Worm (Caenorhabditis elegans) whole organism, L2 larva: ENCODE data around the gene F07F6.7.

Experiments
- C34F6.9 ChIP-seq: fragments of 150-350 bp; optimal IDR thresholded peaks from 2 replicates; lab custom pipeline; 2014; ENCODE audit warnings: missing biosample characterization, missing genetic modification characterization
- F13H6.1 ChIP-seq: sonication (generic microtip); optimal IDR thresholded peaks from 2 replicates; lab custom pipeline; 2016; ENCODE audit warnings: missing genetic modification characterization, missing compliant biosample characterization
- R02D3.7 ChIP-seq: fragments of 150-350 bp; optimal IDR thresholded peaks from 2 replicates; lab custom pipeline; 2014; ENCODE audit warnings: missing biosample characterization, missing genetic modification characterization
- Y55F3AM.14 ChIP-seq: fragments of 200-800 bp; sonication (Bioruptor generic); optimal IDR thresholded peaks from 2 replicates; lab custom pipeline; 2018; ENCODE audit warnings: mild to moderate bottlenecking, missing genetic modification characterization, missing compliant biosample characterization
- ZK546.5 ChIP-seq: sonication (generic microtip); optimal IDR thresholded peaks from 2 replicates; lab custom pipeline; 2017; ENCODE audit warnings: missing biosample characterization, missing genetic modification characterization
- alr-1 ChIP-seq: fragments of 150-350 bp; optimal IDR thresholded peaks from 2 replicates; lab custom pipeline; 2014; ENCODE audit warnings: missing biosample characterization, missing genetic modification characterization
- aly-2 ChIP-seq: fragments of 150-350 bp; optimal IDR thresholded peaks from 2 replicates; lab custom pipeline; 2014; ENCODE audit warnings: missing biosample characterization, missing genetic modification characterization
- ama-1 ChIP-seq: fragments of 150-350 bp; optimal IDR thresholded peaks from 2 replicates; lab custom pipeline; 2018; ENCODE audit warnings: inconsistent platforms
- blmp-1 ChIP-seq: sonication (generic microtip); optimal IDR thresholded peaks from 2 replicates; lab custom pipeline; 2017; ENCODE audit warnings: missing genetic modification characterization, mild to moderate bottlenecking, missing compliant biosample characterization, antibody characterized with exemption, moderate library complexity; ENCODE audit not compliant: insufficient read depth
- ceh-16 ChIP-seq: fragments of 150-350 bp; optimal IDR thresholded peaks from 2 replicates; lab custom pipeline; 2014; ENCODE audit warnings: missing biosample characterization, missing genetic modification characterization
- ceh-82 ChIP-seq: fragments of 150-350 bp; optimal IDR thresholded peaks from 2 replicates; lab custom pipeline; 2014; ENCODE audit warnings: missing biosample characterization, missing genetic modification characterization
- crh-2 ChIP-seq: sonication (generic microtip); optimal IDR thresholded peaks from 2 replicates; lab custom pipeline; 2017; ENCODE audit warnings: missing biosample characterization, missing genetic modification characterization
- dmd-4 ChIP-seq: sonication (generic microtip); optimal IDR thresholded peaks from 2 replicates; lab custom pipeline; 2017; ENCODE audit warnings: missing biosample characterization, missing genetic modification characterization
- egl-27 ChIP-seq: sonication (generic microtip); optimal IDR thresholded peaks from 3 replicates; lab custom pipeline; 2017; ENCODE audit warnings: missing biosample characterization, missing genetic modification reagents, missing genetic modification characterization
- elt-1 ChIP-seq: fragments of 150-350 bp; optimal IDR thresholded peaks from 2 replicates; lab custom pipeline; 2014; ENCODE audit warnings: missing biosample characterization, missing genetic modification characterization
- elt-3 ChIP-seq: sonication (generic microtip); optimal IDR thresholded peaks from 2 replicates; lab custom pipeline; 2017; ENCODE audit warnings: missing biosample characterization, missing genetic modification characterization
- fos-1 ChIP-seq: fragments of 150-350 bp; optimal IDR thresholded peaks from 2 replicates; lab custom pipeline; 2014; ENCODE audit warnings: missing biosample characterization, missing genetic modification characterization
- gmeb-1 ChIP-seq: fragments of 150-350 bp; optimal IDR thresholded peaks from 2 replicates; lab custom pipeline; 2014; ENCODE audit warnings: missing biosample characterization, missing genetic modification characterization
- lin-11 ChIP-seq: fragments of 150-350 bp; sonication (generic microtip); optimal IDR thresholded peaks from 2 replicates; lab custom pipeline; 2014; ENCODE audit warnings: missing biosample characterization, missing genetic modification characterization, inconsistent platforms, mixed read lengths
- lin-13 ChIP-seq: fragments of 150-350 bp; optimal IDR thresholded peaks from 2 replicates; lab custom pipeline; 2014; ENCODE audit warnings: missing biosample characterization, missing genetic modification reagents, missing genetic modification characterization
- lin-39 ChIP-seq: fragments of 150-350 bp; optimal IDR thresholded peaks from 2 replicates; lab custom pipeline; 2014; ENCODE audit warnings: missing biosample characterization, missing genetic modification reagents, missing genetic modification characterization
- lsy-2 ChIP-seq, 2 experiments: fragments of 150-350 bp in 1 of 2; sonication (generic microtip) in 1 of 2; optimal IDR thresholded peaks; 2 replicates each; lab custom pipeline; 2014 to 2017; ENCODE audit warnings: missing biosample characterization in 2 of 2, missing genetic modification characterization in 2 of 2
- mab-5 ChIP-seq: fragments of 150-350 bp; optimal IDR thresholded peaks from 2 replicates; lab custom pipeline; 2014; ENCODE audit warnings: missing biosample characterization, missing genetic modification characterization
- mbf-1 ChIP-seq: sonication (generic microtip); optimal IDR thresholded peaks from 2 replicates; lab custom pipeline; 2017; ENCODE audit warnings: missing biosample characterization, missing genetic modification characterization
- mdl-1 ChIP-seq, 2 experiments: fragments of 150-350 bp in 1 of 2; sonication (generic microtip) in 1 of 2; optimal IDR thresholded peaks; 2 replicates each; lab custom pipeline; 2017; ENCODE audit warnings: missing biosample characterization in 2 of 2, missing genetic modification characterization in 2 of 2
- nhr-10 ChIP-seq: sonication (generic microtip); optimal IDR thresholded peaks from 2 replicates; lab custom pipeline; 2017; ENCODE audit warnings: missing biosample characterization, missing genetic modification characterization
- nhr-11 ChIP-seq: fragments of 150-350 bp; optimal IDR thresholded peaks from 2 replicates; lab custom pipeline; 2014; ENCODE audit warnings: missing biosample characterization, missing genetic modification characterization
- nhr-12 ChIP-seq: fragments of 150-350 bp; optimal IDR thresholded peaks from 2 replicates; lab custom pipeline; 2014; ENCODE audit warnings: missing biosample characterization, missing genetic modification characterization
- nhr-129 ChIP-seq: fragments of 150-350 bp; optimal IDR thresholded peaks from 2 replicates; lab custom pipeline; 2014; ENCODE audit warnings: missing biosample characterization, missing genetic modification characterization
- nhr-21 ChIP-seq: fragments of 150-350 bp; optimal IDR thresholded peaks from 2 replicates; lab custom pipeline; 2014; ENCODE audit warnings: missing biosample characterization, missing genetic modification characterization
- nhr-23 ChIP-seq: fragments of 150-350 bp; optimal IDR thresholded peaks from 2 replicates; lab custom pipeline; 2014; ENCODE audit warnings: missing biosample characterization, missing genetic modification reagents, missing genetic modification characterization
- nhr-237 ChIP-seq: fragments of 150-350 bp; optimal IDR thresholded peaks from 2 replicates; lab custom pipeline; 2014; ENCODE audit warnings: missing biosample characterization, missing genetic modification characterization
- nhr-25 ChIP-seq: fragments of 150-350 bp; sonication (generic microtip); optimal IDR thresholded peaks from 3 replicates; lab custom pipeline; 2014; ENCODE audit warnings: missing biosample characterization, missing genetic modification characterization
- nhr-6 ChIP-seq: fragments of 150-350 bp; optimal IDR thresholded peaks from 2 replicates; lab custom pipeline; 2014; ENCODE audit warnings: missing biosample characterization, missing genetic modification characterization
- nhr-77 ChIP-seq: fragments of 150-350 bp; optimal IDR thresholded peaks from 2 replicates; lab custom pipeline; 2014; ENCODE audit warnings: missing biosample characterization, missing genetic modification characterization
- peb-1 ChIP-seq: fragments of 150-350 bp; optimal IDR thresholded peaks from 2 replicates; lab custom pipeline; 2014; ENCODE audit warnings: missing biosample characterization, missing genetic modification characterization
- sem-4 ChIP-seq: fragments of 150-350 bp; optimal IDR thresholded peaks from 2 replicates; lab custom pipeline; 2014; ENCODE audit warnings: missing biosample characterization, missing genetic modification reagents, missing genetic modification characterization
- skn-1 ChIP-seq: sonication (generic microtip); optimal IDR thresholded peaks from 2 replicates; lab custom pipeline; 2017; ENCODE audit warnings: missing biosample characterization, missing genetic modification characterization
- sma-3 ChIP-seq: sonication (generic microtip); optimal IDR thresholded peaks from 2 replicates; lab custom pipeline; 2016; ENCODE audit warnings: missing genetic modification reagents, missing genetic modification characterization, missing compliant biosample characterization
- sma-9 ChIP-seq, 2 experiments: fragments of 150-350 bp in 1 of 2; sonication (generic microtip) in 1 of 2; optimal IDR thresholded peaks; 2 replicates each; lab custom pipeline; 2014 to 2016; ENCODE audit warnings: missing genetic modification characterization in 2 of 2, mild to moderate bottlenecking in 1 of 2, missing biosample characterization in 1 of 2, missing compliant biosample characterization in 1 of 2, missing genetic modification reagents in 1 of 2, moderate library complexity in 1 of 2
- snpc-4 ChIP-seq: fragments of 150-350 bp; optimal IDR thresholded peaks from 2 replicates; lab custom pipeline; 2014; ENCODE audit warnings: missing biosample characterization, missing genetic modification characterization
- unc-39 ChIP-seq: fragments of 150-350 bp; optimal IDR thresholded peaks from 2 replicates; lab custom pipeline; 2014; ENCODE audit warnings: missing biosample characterization, missing genetic modification characterization
- unc-55 ChIP-seq: fragments of 150-350 bp; sonication (generic microtip); optimal IDR thresholded peaks from 3 replicates; lab custom pipeline; 2014; ENCODE audit warnings: missing biosample characterization, missing genetic modification reagents, missing genetic modification characterization
- unc-62 ChIP-seq: fragments of 150-350 bp; optimal IDR thresholded peaks from 2 replicates; lab custom pipeline; 2014; ENCODE audit warnings: missing biosample characterization, missing genetic modification reagents, missing genetic modification characterization
- zag-1 ChIP-seq: fragments of 150-350 bp; optimal IDR thresholded peaks from 2 replicates; lab custom pipeline; 2014; ENCODE audit warnings: missing biosample characterization, missing genetic modification characterization
- ztf-1 ChIP-seq: fragments of 200-800 bp; sonication (Bioruptor generic); conservative IDR thresholded peaks from 2 replicates; pipeline ENCODE4 v1.3.6; 2022; ENCODE audit warnings: missing genetic modification characterization, missing compliant biosample characterization
- ztf-11 ChIP-seq: sonication (generic microtip); optimal IDR thresholded peaks from 2 replicates; lab custom pipeline; 2017; ENCODE audit warnings: missing biosample characterization, missing genetic modification characterization
- ztf-4 ChIP-seq: fragments of 150-350 bp; optimal IDR thresholded peaks from 2 replicates; lab custom pipeline; 2014; ENCODE audit warnings: missing biosample characterization, missing genetic modification characterization

F07F6.7 gene

DNA sequence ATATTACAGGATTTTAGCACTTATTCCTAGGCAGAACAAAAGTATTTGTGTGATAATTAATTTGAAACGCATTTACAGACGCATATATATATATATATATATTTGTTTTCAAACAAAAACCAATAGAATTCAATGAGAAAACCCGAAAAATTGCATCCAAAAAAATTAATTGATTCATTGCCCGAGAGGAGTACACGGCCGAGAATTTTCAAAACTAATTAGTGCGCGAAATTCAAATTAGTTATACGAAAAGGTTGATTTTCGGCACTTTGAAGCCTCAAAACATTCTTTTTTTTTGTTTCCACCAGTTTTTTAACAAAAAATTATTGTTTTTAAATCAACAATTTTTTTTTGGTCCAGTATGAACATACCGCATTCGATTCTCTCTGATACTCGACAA lies 32.2 kb downstream of the F07F6.7 start:
- no peak for TF ChIP-seq nhr-129 (tag; lab: Kevin White, UChicago)
- TF ChIP-seq mab-5 (tag; lab: Kevin White, UChicago): no peak
- no peak for TF ChIP-seq zag-1 (tag; lab: Kevin White, UChicago)
- TF ChIP-seq, all 48 proteins: peak for 0

DNA sequence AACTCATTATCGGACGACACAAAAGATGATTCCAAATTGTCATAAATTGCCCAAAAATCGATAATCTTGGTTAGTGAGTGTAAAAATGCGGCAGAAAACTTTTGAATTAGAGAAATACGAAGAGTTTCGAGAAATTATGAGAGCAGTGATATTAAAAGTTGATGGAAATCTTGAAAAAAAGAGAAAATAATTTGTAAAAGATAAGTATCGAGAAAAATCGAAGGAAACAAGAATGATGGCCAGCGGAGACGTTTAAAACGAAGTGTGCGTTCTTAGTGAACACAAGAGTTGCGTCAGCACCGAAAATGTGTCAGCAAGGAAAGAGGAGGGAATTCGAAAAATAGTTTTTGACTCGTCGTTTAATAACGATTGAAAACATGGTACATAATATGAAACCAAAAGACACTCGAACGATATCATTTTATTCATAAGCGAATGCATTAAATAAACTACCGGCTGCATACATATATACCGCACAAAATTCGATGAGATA lies 33.8 kb downstream of the F07F6.7 start, which contains the start of gene ndx-6:
Gene ndx-6, minus strand, starts transcription at position 51 of the 493 bp plus-strand sequence.
- TF ChIP-seq nhr-12 (tag; lab: Kevin White, UChicago) (no peak), nhr-25 (tag; lab: Kevin White, UChicago) (peak; percentile 85), nhr-129 (tag; lab: Kevin White, UChicago) (peak; percentile 92), ztf-11 (tag; lab: Kevin White, UChicago) (no peak), C34F6.9 (peak; percentile 88), ama-1 (lab: Kevin White, UChicago) (peak; percentile 62), unc-39 (tag; lab: Kevin White, UChicago) (no peak), nhr-21 (tag; lab: Kevin White, UChicago) (peak; percentile 70), crh-2 (tag; lab: Kevin White, UChicago) (peak; percentile 90), fos-1 (tag; lab: Kevin White, UChicago) (peak; percentile 85), nhr-10 (tag; lab: Kevin White, UChicago) (no peak), mdl-1 (tag; optimal IDR thresholded peaks at IDR 0.05; lab: Kevin White, UChicago) (no peak), mbf-1 (no peak), nhr-23 (tag; lab: Kevin White, UChicago) (no peak), F13H6.1 (tag; lab: Kevin White, UChicago) (peak; percentile 81), dmd-4 (tag; lab: Kevin White, UChicago) (no peak), blmp-1 (tag; lab: Kevin White, UChicago) (peak; percentile 56), Y55F3AM.14 (no peak), aly-2 (tag; lab: Kevin White, UChicago) (no peak), peb-1 (no peak), sma-9 (GFP tag; optimal IDR thresholded peaks at IDR 0.05; lab: Kevin White, UChicago) (peak; percentile 87), sma-9 (tag; optimal IDR thresholded peaks at IDR 0.05; lab: Kevin White, UChicago) (no peak), skn-1 (peak; percentile 37), elt-1 (tag; lab: Kevin White, UChicago) (no peak), nhr-6 (peak; percentile 79), egl-27 (tag; lab: Kevin White, UChicago) (peak; percentile 36), lin-11 (tag; lab: Kevin White, UChicago) (peak; percentile 45), nhr-77 (tag; lab: Kevin White, UChicago) (peak; percentile 74), ztf-1 (GFP tag; lab: Robert Waterston, UW) (no peak), nhr-11 (tag; lab: Kevin White, UChicago) (no peak), lin-13 (GFP tag; lab: Kevin White, UChicago) (peak; percentile 83), gmeb-1 (peak; percentile 98), nhr-237 (no peak), snpc-4 (peak; percentile 80), ztf-4 (peak; percentile 73), ceh-82 (tag; lab: Kevin White, UChicago) (no peak), unc-55 (GFP tag; lab: Kevin White, UChicago) (peak; percentile 95), sem-4 (tag; lab: Kevin White, UChicago) (peak; percentile 60), ZK546.5 (tag; lab: Kevin White, UChicago) (no peak), zag-1 (tag; lab: Kevin White, UChicago) (peak; percentile 35), unc-62 (GFP tag; lab: Kevin White, UChicago) (no peak), elt-3 (tag; lab: Kevin White, UChicago) (no peak), sma-3 (GFP tag; lab: Kevin White, UChicago) (peak; percentile 88), R02D3.7 (tag; lab: Kevin White, UChicago) (peak; percentile 40), lin-39 (tag; lab: Kevin White, UChicago) (no peak), alr-1 (no peak), mab-5 (tag; lab: Kevin White, UChicago) (peak; percentile 84), lsy-2 (tag; optimal IDR thresholded peaks at IDR 0.05; lab: Kevin White, UChicago) (peak; percentile 79 to 93), ceh-16 (tag; lab: Kevin White, UChicago) (peak; percentile 68)
- TF ChIP-seq, all 48 proteins: peak for 27
